Worm (Caenorhabditis elegans) whole organism, L4 larva: ENCODE results near the gene Y41D4B.1.

Experiments used
- ZK546.5 ChIP-seq, 2 experiments: sonication (generic microtip); optimal IDR thresholded peaks; 2 replicates each; lab custom pipeline; 2017; ENCODE audit warnings: missing biosample characterization in 2 of 2, missing genetic modification characterization in 2 of 2
- duxl-1 ChIP-seq: sonication (generic microtip); optimal IDR thresholded peaks from 2 replicates; lab custom pipeline; 2016; ENCODE audit warnings: mild to moderate bottlenecking, missing genetic modification characterization, moderate library complexity, missing compliant biosample characterization; ENCODE audit not compliant: poor library complexity
- mdt-29 ChIP-seq: fragments of 200-800 bp; sonication (Bioruptor generic); IDR thresholded peaks from 2 replicates; pipeline ENCODE4 v1.3.6; 2022; ENCODE audit warnings: missing genetic modification reagents, missing genetic modification characterization, missing compliant biosample characterization
- nhr-25 ChIP-seq: sonication (generic microtip); optimal IDR thresholded peaks from 2 replicates; lab custom pipeline; 2017; ENCODE audit warnings: missing genetic modification characterization, mild to moderate bottlenecking, missing compliant biosample characterization, antibody characterized with exemption, moderate library complexity, borderline replicate concordance; ENCODE audit not compliant: insufficient read depth
- nhr-42 ChIP-seq: fragments of 200-800 bp; sonication (Bioruptor generic); IDR thresholded peaks from 2 replicates; pipeline ENCODE4 v1.3.6; 2022; ENCODE audit warnings: missing genetic modification characterization, missing compliant biosample characterization
- zfp-3 ChIP-seq: fragments of 200-800 bp; sonication (Bioruptor generic); conservative IDR thresholded peaks from 2 replicates; pipeline ENCODE4 v1.3.6; 2022; ENCODE audit warnings: missing genetic modification reagents, missing genetic modification characterization, missing compliant biosample characterization

Y41D4B.1 gene

DNA sequence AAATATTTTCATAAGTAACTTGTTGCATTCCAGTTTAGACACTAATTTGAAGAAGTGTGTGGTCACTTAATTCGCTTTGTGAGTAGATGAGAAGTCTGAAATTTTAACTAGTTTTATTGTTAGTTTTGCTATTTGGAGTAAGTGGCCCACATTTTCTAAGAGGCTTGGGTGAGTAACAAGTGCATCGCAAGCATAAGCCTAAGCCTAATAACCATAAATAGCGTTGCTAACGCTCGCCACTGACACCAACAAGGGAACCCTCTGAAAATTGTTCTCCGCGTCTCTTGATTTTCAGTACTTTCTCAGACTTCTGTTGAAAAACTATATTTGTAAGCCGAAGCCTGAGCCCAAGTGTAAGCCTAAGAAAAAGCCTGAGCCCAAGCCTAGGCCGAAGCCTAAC, 51.8 kb downstream of the Y41D4B.1 start, which contains the start of gene epic-3:
Gene epic-3, minus strand, starts transcription at position 101 of the 400 bp plus-strand sequence.
- TF ChIP-seq zfp-3 (GFP tag; lab: Robert Waterston, UW) = 0 out of 2 replicates have a peak, but pooled peaks have one; percentile 7
- TF ChIP-seq ZK546.5 (tag; optimal IDR thresholded peaks at IDR 0.05; lab: Kevin White, UChicago) = no peak
- TF ChIP-seq, all 104 proteins: peak for 1

DNA sequence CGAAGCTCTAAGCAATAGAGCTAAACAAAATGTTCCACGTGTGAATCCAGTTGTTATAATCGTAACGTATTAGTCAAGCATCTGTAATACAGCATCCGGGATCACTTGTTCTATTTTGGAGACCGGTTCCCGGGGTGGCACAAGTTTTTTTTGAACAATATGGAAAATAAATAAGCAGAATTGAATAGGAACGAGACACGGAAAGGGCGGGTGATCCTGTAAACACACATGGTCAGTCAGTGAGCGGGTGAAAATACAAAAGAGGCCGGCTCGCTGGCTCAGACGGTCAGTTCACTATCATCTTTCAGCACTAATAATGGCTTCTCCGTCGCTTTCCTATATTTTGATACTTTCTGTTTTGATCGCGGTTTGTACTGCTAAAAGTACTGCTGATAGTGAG, 53.4 kb downstream of the Y41D4B.1 start, which contains the start of gene K08D12.8:
Gene K08D12.8, plus strand, starts transcription at position 301 of the 400 bp plus-strand sequence.
- TF ChIP-seq nhr-42 (GFP tag; lab: Robert Waterston, UW) = no peak
- TF ChIP-seq nhr-25 = no peak
- no peak for TF ChIP-seq mdt-29 (GFP tag; lab: Robert Waterston, UW)
- no peak for TF ChIP-seq duxl-1 (tag; lab: Kevin White, UChicago)
